Fruit fly (Drosophila melanogaster) whole organism, adult: ENCODE measurements around the gene Mur2B.

Experiments used
- CG7045 ChIP-seq: fragments of 200-800 bp; sonication (Bioruptor generic); optimal IDR thresholded peaks from 2 replicates; lab custom pipeline; 2017; ENCODE audit warnings: missing biosample characterization, mild to moderate bottlenecking, missing genetic modification characterization
- Crg-1 ChIP-seq: fragments of 200-800 bp; sonication (Bioruptor generic); optimal IDR thresholded peaks from 2 replicates; lab custom pipeline; 2016; ENCODE audit warnings: missing biosample characterization, missing genetic modification characterization
- Mnt ChIP-seq: fragments of 200-800 bp; sonication (Bioruptor generic); optimal IDR thresholded peaks from 2 replicates; lab custom pipeline; 2016; ENCODE audit warnings: missing biosample characterization, mild to moderate bottlenecking, missing genetic modification characterization
- cnc ChIP-seq, 2 experiments: fragments of >200 bp; optimal IDR thresholded peaks; 2 replicates each; lab custom pipeline; 2017
- ovo ChIP-seq: fragments of 200-800 bp; sonication (Bioruptor generic); optimal IDR thresholded peaks from 2 replicates; lab custom pipeline; 2016; ENCODE audit warnings: missing biosample characterization, missing genetic modification characterization
- toe ChIP-seq: fragments of 200-800 bp; sonication (Bioruptor generic); optimal IDR thresholded peaks from 2 replicates; lab custom pipeline; 2016; ENCODE audit warnings: missing biosample characterization, missing genetic modification characterization

- TF ChIP-seq Crg-1 (GFP tag; lab: Kevin White, UChicago): no peak
- TF ChIP-seq CG7045 (GFP tag; lab: Kevin White, UChicago): no peak
- TF ChIP-seq cnc (optimal IDR thresholded peaks at IDR 0.05; lab: Kevin White, UChicago): no peak
- no peak for TF ChIP-seq toe (GFP tag; lab: Kevin White, UChicago)
- no peak for TF ChIP-seq Mnt (GFP tag; lab: Kevin White, UChicago)
- TF ChIP-seq ovo (GFP tag; lab: Kevin White, UChicago): no peak
Observed at dm6 chrX:1570296-1570695, 98.3 kb downstream of the Mur2B start.
